Worm (Caenorhabditis elegans): ENCODE results near the gene str-30.

Gene str-30

ce11 chrV:3724772-3725171, at the start of gene str-30:
str-30 (plus strand) TSS chrV:3725072.
- TF ChIP-seq cog-1 (tag; optimal IDR thresholded peaks at IDR 0.05) (no peak), ztf-29 (GFP tag; IDR thresholded peaks at IDR 0.05) (no peak), flt-1 (GFP tag; IDR thresholded peaks at IDR 0.05) (no peak), med-1 (GFP tag; optimal IDR thresholded peaks at IDR 0.05; ENCODE audit: insufficient read depth) (no peak), ztf-23 (GFP tag; IDR thresholded peaks at IDR 0.05) (no peak), ref-1 (GFP tag; conservative IDR thresholded peaks at IDR 0.05) (no peak), T22C8.4 (GFP tag; IDR thresholded peaks at IDR 0.05) (no peak), tab-1 (GFP tag; IDR thresholded peaks at IDR 0.05) (no peak), klf-2 (GFP tag; conservative IDR thresholded peaks at IDR 0.05) (no peak)

ce11 chrV:3677212-3677611, 47.7 kb upstream of the str-30 start:
- no peak for TF ChIP-seq klf-2 (GFP tag; conservative IDR thresholded peaks at IDR 0.05)
- no peak for TF ChIP-seq ztf-29 (GFP tag; IDR thresholded peaks at IDR 0.05)
- no peak for TF ChIP-seq ref-1 (GFP tag; conservative IDR thresholded peaks at IDR 0.05)
- TF ChIP-seq ztf-23 (GFP tag; IDR thresholded peaks at IDR 0.05), result no peak
- no peak for TF ChIP-seq med-1 (GFP tag; optimal IDR thresholded peaks at IDR 0.05; ENCODE audit: insufficient read depth)
- TF ChIP-seq flt-1 (GFP tag; IDR thresholded peaks at IDR 0.05), result no peak
- no peak for TF ChIP-seq cog-1 (tag; optimal IDR thresholded peaks at IDR 0.05)
- no peak for TF ChIP-seq tab-1 (GFP tag; IDR thresholded peaks at IDR 0.05)
- no peak for TF ChIP-seq T22C8.4 (GFP tag; IDR thresholded peaks at IDR 0.05)

ce11 chrV:3678513-3678912, 46.4 kb upstream of the str-30 start:
- TF ChIP-seq klf-2 (GFP tag; conservative IDR thresholded peaks at IDR 0.05) (no peak), flt-1 (GFP tag; IDR thresholded peaks at IDR 0.05) (no peak), cog-1 (tag; optimal IDR thresholded peaks at IDR 0.05) (no peak), tab-1 (GFP tag; IDR thresholded peaks at IDR 0.05) (no peak), ref-1 (GFP tag; conservative IDR thresholded peaks at IDR 0.05) (no peak), med-1 (GFP tag; optimal IDR thresholded peaks at IDR 0.05; ENCODE audit: insufficient read depth) (no peak), T22C8.4 (GFP tag; IDR thresholded peaks at IDR 0.05) (no peak), ztf-29 (GFP tag; IDR thresholded peaks at IDR 0.05) (no peak), ztf-23 (GFP tag; IDR thresholded peaks at IDR 0.05) (no peak)

ce11 chrV:3682553-3682952, 42.3 kb upstream of the str-30 start, which contains the start of gene W08A12.3:
W08A12.3 (plus strand) TSS chrV:3682853.
- TF ChIP-seq klf-2 (GFP tag; conservative IDR thresholded peaks at IDR 0.05) (no peak), flt-1 (GFP tag; IDR thresholded peaks at IDR 0.05) (no peak), ztf-23 (GFP tag; IDR thresholded peaks at IDR 0.05) (no peak), cog-1 (tag; optimal IDR thresholded peaks at IDR 0.05) (no peak), T22C8.4 (GFP tag; IDR thresholded peaks at IDR 0.05) (no peak), ztf-29 (GFP tag; IDR thresholded peaks at IDR 0.05) (no peak), tab-1 (GFP tag; IDR thresholded peaks at IDR 0.05) (no peak), med-1 (GFP tag; optimal IDR thresholded peaks at IDR 0.05; ENCODE audit: insufficient read depth) (no peak), ref-1 (GFP tag; conservative IDR thresholded peaks at IDR 0.05) (no peak)

ce11 chrV:3685790-3686208, 39.1 kb upstream of the str-30 start, which contains the start of gene W08A12.2:
W08A12.2 (minus strand) TSS chrV:3685892.
- TF ChIP-seq tab-1 (GFP tag; IDR thresholded peaks at IDR 0.05), result 0 out of 2 replicates have a peak, but pooled peaks have one; percentile 27
- no peak for TF ChIP-seq flt-1 (GFP tag; IDR thresholded peaks at IDR 0.05)

ce11 chrV:3686292-3686691, 38.6 kb upstream of the str-30 start:
- TF ChIP-seq ztf-29 (GFP tag; IDR thresholded peaks at IDR 0.05) (no peak), T22C8.4 (GFP tag; IDR thresholded peaks at IDR 0.05) (no peak), cog-1 (tag; optimal IDR thresholded peaks at IDR 0.05) (no peak), tab-1 (GFP tag; IDR thresholded peaks at IDR 0.05) (no peak), flt-1 (GFP tag; IDR thresholded peaks at IDR 0.05) (no peak), klf-2 (GFP tag; conservative IDR thresholded peaks at IDR 0.05) (no peak), med-1 (GFP tag; optimal IDR thresholded peaks at IDR 0.05; ENCODE audit: insufficient read depth) (no peak), ztf-23 (GFP tag; IDR thresholded peaks at IDR 0.05) (no peak), ref-1 (GFP tag; conservative IDR thresholded peaks at IDR 0.05) (no peak)

- TF ChIP-seq med-1 (GFP tag; optimal IDR thresholded peaks at IDR 0.05; ENCODE audit: insufficient read depth) (no peak), T22C8.4 (GFP tag; IDR thresholded peaks at IDR 0.05) (no peak), tab-1 (GFP tag; IDR thresholded peaks at IDR 0.05) (no peak), klf-2 (GFP tag; conservative IDR thresholded peaks at IDR 0.05) (no peak), flt-1 (GFP tag; IDR thresholded peaks at IDR 0.05) (no peak), ztf-29 (GFP tag; IDR thresholded peaks at IDR 0.05) (no peak), ztf-23 (GFP tag; IDR thresholded peaks at IDR 0.05) (no peak), ref-1 (GFP tag; conservative IDR thresholded peaks at IDR 0.05) (no peak), cog-1 (tag; optimal IDR thresholded peaks at IDR 0.05) (no peak)
These were observed 38.0 kb upstream of the str-30 start, which contains the start of gene unc-132 for ce11 chrV:3686899-3687298. unc-132 (plus strand) TSS chrV:3687106.

ce11 chrV:3688733-3689132, 36.1 kb upstream of the str-30 start:
- TF ChIP-seq cog-1 (tag; optimal IDR thresholded peaks at IDR 0.05) (peak; percentile 1), ref-1 (GFP tag; conservative IDR thresholded peaks at IDR 0.05) (no peak)

ce11 chrV:3692613-3693012, 32.3 kb upstream of the str-30 start:
- TF ChIP-seq ztf-29 (GFP tag; IDR thresholded peaks at IDR 0.05) (no peak), ref-1 (GFP tag; conservative IDR thresholded peaks at IDR 0.05) (no peak), tab-1 (GFP tag; IDR thresholded peaks at IDR 0.05) (no peak), med-1 (GFP tag; optimal IDR thresholded peaks at IDR 0.05; ENCODE audit: insufficient read depth) (no peak), cog-1 (tag; optimal IDR thresholded peaks at IDR 0.05) (no peak), klf-2 (GFP tag; conservative IDR thresholded peaks at IDR 0.05) (no peak)

ce11 chrV:3693657-3694056, 31.2 kb upstream of the str-30 start:
- no peak for TF ChIP-seq ref-1 (GFP tag; conservative IDR thresholded peaks at IDR 0.05)
- no peak for TF ChIP-seq ztf-29 (GFP tag; IDR thresholded peaks at IDR 0.05)

- no peak for TF ChIP-seq T22C8.4 (GFP tag; IDR thresholded peaks at IDR 0.05)
- no peak for TF ChIP-seq tab-1 (GFP tag; IDR thresholded peaks at IDR 0.05)
- TF ChIP-seq flt-1 (GFP tag; IDR thresholded peaks at IDR 0.05), result no peak
- TF ChIP-seq cog-1 (tag; optimal IDR thresholded peaks at IDR 0.05), result no peak
- TF ChIP-seq med-1 (GFP tag; optimal IDR thresholded peaks at IDR 0.05; ENCODE audit: insufficient read depth), result no peak
- no peak for TF ChIP-seq klf-2 (GFP tag; conservative IDR thresholded peaks at IDR 0.05)
- no peak for TF ChIP-seq ztf-23 (GFP tag; IDR thresholded peaks at IDR 0.05)
- no peak for TF ChIP-seq ztf-29 (GFP tag; IDR thresholded peaks at IDR 0.05)
- TF ChIP-seq ref-1 (GFP tag; conservative IDR thresholded peaks at IDR 0.05), result no peak
These were observed 29.6 kb upstream of the str-30 start for ce11 chrV:3695254-3695653.
